Worm (Caenorhabditis elegans) whole organism, dauer: ENCODE results near the gene irld-11.

Source experiments
- unc-62 ChIP-seq: sonication (generic microtip); optimal IDR thresholded peaks from 2 replicates; lab custom pipeline; 2017; ENCODE audit warnings: missing biosample characterization, missing genetic modification reagents, missing genetic modification characterization

The irld-11 gene

ce11 chrV:1699228-1699795, 44.4 kb downstream of the irld-11 start:
- no peak for TF ChIP-seq unc-62 (GFP tag; lab: Kevin White, UChicago)

ce11 chrV:1701584-1702101, 46.7 kb downstream of the irld-11 start, which contains the start of gene srw-90:
Gene srw-90 (plus strand): TSS chrV:1702051.
- TF ChIP-seq unc-62 (GFP tag; lab: Kevin White, UChicago) = no peak
